Worm (Caenorhabditis elegans) whole organism, young adult: ENCODE measurements around the gene F54D10.8.

Source experiments
- F49E8.2 ChIP-seq: sonication (generic microtip); optimal IDR thresholded peaks from 3 replicates; lab custom pipeline; 2017; ENCODE audit warnings: missing genetic modification characterization, mild to moderate bottlenecking, missing compliant biosample characterization, antibody characterized with exemption, moderate library complexity; ENCODE audit not compliant: insufficient read depth
- F52B5.7 ChIP-seq: sonication (generic microtip); optimal IDR thresholded peaks from 2 replicates; lab custom pipeline; 2016; ENCODE audit warnings: mild to moderate bottlenecking, missing genetic modification characterization, missing compliant biosample characterization
- K12H6.12 ChIP-seq: fragments of 200-800 bp; sonication (Bioruptor generic); optimal IDR thresholded peaks from 2 replicates; lab custom pipeline; 2018; ENCODE audit warnings: mild to moderate bottlenecking, missing genetic modification characterization, missing compliant biosample characterization
- aptf-3 ChIP-seq: fragments of 200-800 bp; sonication (Bioruptor generic); IDR thresholded peaks from 2 replicates; pipeline ENCODE4 v1.3.6; 2022; ENCODE audit warnings: missing genetic modification characterization, missing compliant biosample characterization
- atf-7 ChIP-seq: sonication (generic microtip); optimal IDR thresholded peaks from 2 replicates; lab custom pipeline; 2017; ENCODE audit warnings: mild to moderate bottlenecking, missing genetic modification characterization, missing compliant biosample characterization
- bed-1 ChIP-seq: fragments of 200-800 bp; sonication (Bioruptor generic); IDR thresholded peaks from 2 replicates; pipeline ENCODE4 v1.3.6; 2022; ENCODE audit warnings: missing genetic modification reagents, missing genetic modification characterization, missing compliant biosample characterization
- bed-2 ChIP-seq: fragments of 200-800 bp; sonication (Bioruptor generic); IDR thresholded peaks from 2 replicates; pipeline ENCODE4 v1.3.6; 2022; ENCODE audit warnings: missing genetic modification reagents, missing genetic modification characterization, missing compliant biosample characterization
- cebp-1 ChIP-seq, 2 experiments: fragments of 200-800 bp in 1 of 2; sonication (Bioruptor generic) in 1 of 2; sonication (generic microtip) in 1 of 2; IDR thresholded peaks in 1 of 2; optimal IDR thresholded peaks in 1 of 2; 2 replicates each; pipeline versions ENCODE4 v1.3.6 to Lab custom; 2017 to 2022; ENCODE audit warnings: missing compliant biosample characterization in 2 of 2, missing genetic modification characterization in 2 of 2, mild to moderate bottlenecking in 1 of 2, missing genetic modification reagents in 1 of 2, moderate library complexity in 1 of 2
- ceh-58 ChIP-seq: fragments of 200-800 bp; sonication (Bioruptor generic); IDR thresholded peaks from 2 replicates; pipeline ENCODE4 v1.3.6; 2022; ENCODE audit warnings: missing genetic modification characterization, missing compliant biosample characterization
- ceh-91 ChIP-seq: fragments of 200-800 bp; sonication (Bioruptor generic); IDR thresholded peaks from 2 replicates; pipeline ENCODE4 v1.3.6; 2022; ENCODE audit warnings: missing genetic modification reagents, missing genetic modification characterization, missing compliant biosample characterization
- die-1 ChIP-seq: sonication (generic microtip); optimal IDR thresholded peaks from 2 replicates; lab custom pipeline; 2016; ENCODE audit warnings: missing genotype, mild to moderate bottlenecking, missing genetic modification characterization, missing compliant biosample characterization
- dox-1 ChIP-seq: fragments of 200-800 bp; sonication (Bioruptor generic); IDR thresholded peaks from 2 replicates; pipeline ENCODE4 v1.3.6; 2022; ENCODE audit warnings: missing genetic modification reagents, missing genetic modification characterization, missing compliant biosample characterization
- ets-4 ChIP-seq: fragments of 200-800 bp; sonication (Bioruptor generic); optimal IDR thresholded peaks from 2 replicates; lab custom pipeline; 2018; ENCODE audit warnings: mild to moderate bottlenecking, missing genetic modification characterization, missing compliant biosample characterization
- hlh-26 ChIP-seq: fragments of 200-800 bp; sonication (Bioruptor generic); conservative IDR thresholded peaks from 2 replicates; pipeline ENCODE4 v1.3.6; 2022; ENCODE audit warnings: missing genetic modification reagents, missing genetic modification characterization, missing compliant biosample characterization
- hrde-1 ChIP-seq: sonication (generic microtip); optimal IDR thresholded peaks from 2 replicates; lab custom pipeline; 2016; ENCODE audit warnings: missing genetic modification characterization, mild to moderate bottlenecking, missing compliant biosample characterization, moderate library complexity, missing genotype, missing genetic modification reagents, borderline replicate concordance
- lag-1 ChIP-seq: fragments of 200-800 bp; sonication (Bioruptor generic); IDR thresholded peaks from 2 replicates; pipeline ENCODE4 v1.3.6; 2022; ENCODE audit warnings: missing genetic modification reagents, missing genetic modification characterization, missing compliant biosample characterization
- lin-26 ChIP-seq: fragments of 200-800 bp; sonication (Bioruptor generic); IDR thresholded peaks from 2 replicates; pipeline ENCODE4 v1.3.6; 2022; ENCODE audit warnings: missing genetic modification reagents, missing genetic modification characterization, missing compliant biosample characterization
- lir-1 ChIP-seq: fragments of 200-800 bp; sonication (Bioruptor generic); conservative IDR thresholded peaks from 2 replicates; pipeline ENCODE4 v1.3.6; 2022; ENCODE audit warnings: missing genetic modification reagents, missing genetic modification characterization, missing compliant biosample characterization
- lsy-27 ChIP-seq: sonication (generic microtip); optimal IDR thresholded peaks from 2 replicates; lab custom pipeline; 2017; ENCODE audit warnings: missing genetic modification characterization, mild to moderate bottlenecking, missing compliant biosample characterization, antibody characterized with exemption, missing genotype, borderline replicate concordance; ENCODE audit not compliant: insufficient read depth
- madf-10 ChIP-seq: sonication (generic microtip); optimal IDR thresholded peaks from 2 replicates; lab custom pipeline; 2016; ENCODE audit warnings: mild to moderate bottlenecking, missing genetic modification characterization, missing compliant biosample characterization
- madf-6 ChIP-seq: fragments of 200-800 bp; sonication (Bioruptor generic); IDR thresholded peaks from 2 replicates; pipeline ENCODE4 v1.3.6; 2022; ENCODE audit warnings: missing genetic modification reagents, missing genetic modification characterization, missing compliant biosample characterization
- mcd-1 ChIP-seq: fragments of 200-800 bp; sonication (Bioruptor generic); IDR thresholded peaks from 2 replicates; pipeline ENCODE4 v1.3.6; 2022; ENCODE audit warnings: missing genetic modification reagents, missing genetic modification characterization, missing compliant biosample characterization
- mel-28 ChIP-seq: sonication (generic microtip); optimal IDR thresholded peaks from 2 replicates; lab custom pipeline; 2016; ENCODE audit warnings: borderline replicate concordance, mild to moderate bottlenecking, missing genetic modification characterization, missing compliant biosample characterization
- nfyb-1 ChIP-seq: fragments of 200-800 bp; sonication (Bioruptor generic); IDR thresholded peaks from 2 replicates; pipeline ENCODE4 v1.3.6; 2022; ENCODE audit warnings: missing genetic modification reagents, missing genetic modification characterization, missing compliant biosample characterization
- nhr-120 ChIP-seq: fragments of 200-800 bp; sonication (Bioruptor generic); IDR thresholded peaks from 2 replicates; pipeline ENCODE4 v1.3.6; 2022; ENCODE audit warnings: missing genetic modification characterization, missing compliant biosample characterization
- nhr-80 ChIP-seq: sonication (generic microtip); optimal IDR thresholded peaks from 2 replicates; lab custom pipeline; 2016; ENCODE audit warnings: missing genetic modification characterization, missing compliant biosample characterization
- pha-4 ChIP-seq: fragments of 150-350 bp; sonication (generic microtip); optimal IDR thresholded peaks from 2 replicates; lab custom pipeline; 2014; ENCODE audit warnings: missing biosample characterization, missing genetic modification reagents, missing genetic modification characterization
- repo-1 ChIP-seq: sonication (generic microtip); optimal IDR thresholded peaks from 2 replicates; lab custom pipeline; 2017; ENCODE audit warnings: mild to moderate bottlenecking, missing genetic modification characterization, missing compliant biosample characterization
- snpc-1.3 ChIP-seq: sonication (generic microtip); optimal IDR thresholded peaks from 2 replicates; lab custom pipeline; 2017; ENCODE audit warnings: missing genetic modification characterization, mild to moderate bottlenecking, missing compliant biosample characterization, antibody characterized with exemption, moderate library complexity, missing genotype, missing genetic modification reagents; ENCODE audit not compliant: insufficient read depth
- unc-130 ChIP-seq: sonication (generic microtip); optimal IDR thresholded peaks from 2 replicates; lab custom pipeline; 2016; ENCODE audit warnings: missing genetic modification reagents, missing genetic modification characterization, missing compliant biosample characterization
- unc-62 ChIP-seq: fragments of 150-350 bp; optimal IDR thresholded peaks from 2 replicates; lab custom pipeline; 2014; ENCODE audit warnings: missing biosample characterization, missing genetic modification reagents, missing genetic modification characterization
- zfh-2 ChIP-seq: fragments of 200-800 bp; sonication (Bioruptor generic); conservative IDR thresholded peaks from 2 replicates; pipeline ENCODE4 v1.3.6; 2022; ENCODE audit warnings: missing genetic modification reagents, missing genetic modification characterization, missing compliant biosample characterization
- ztf-22 ChIP-seq: fragments of 200-800 bp; sonication (Bioruptor generic); optimal IDR thresholded peaks from 2 replicates; lab custom pipeline; 2018; ENCODE audit warnings: mild to moderate bottlenecking, missing genetic modification characterization, moderate library complexity, missing compliant biosample characterization
- ztf-25 ChIP-seq: fragments of 200-800 bp; sonication (Bioruptor generic); IDR thresholded peaks from 2 replicates; pipeline ENCODE4 v1.3.6; 2022; ENCODE audit warnings: missing genetic modification reagents, missing genetic modification characterization, missing compliant biosample characterization
- ztf-28 ChIP-seq: fragments of 200-800 bp; sonication (Bioruptor generic); IDR thresholded peaks from 2 replicates; pipeline ENCODE4 v1.3.6; 2022; ENCODE audit warnings: missing genetic modification reagents, missing genetic modification characterization, missing compliant biosample characterization

Gene F54D10.8

DNA sequence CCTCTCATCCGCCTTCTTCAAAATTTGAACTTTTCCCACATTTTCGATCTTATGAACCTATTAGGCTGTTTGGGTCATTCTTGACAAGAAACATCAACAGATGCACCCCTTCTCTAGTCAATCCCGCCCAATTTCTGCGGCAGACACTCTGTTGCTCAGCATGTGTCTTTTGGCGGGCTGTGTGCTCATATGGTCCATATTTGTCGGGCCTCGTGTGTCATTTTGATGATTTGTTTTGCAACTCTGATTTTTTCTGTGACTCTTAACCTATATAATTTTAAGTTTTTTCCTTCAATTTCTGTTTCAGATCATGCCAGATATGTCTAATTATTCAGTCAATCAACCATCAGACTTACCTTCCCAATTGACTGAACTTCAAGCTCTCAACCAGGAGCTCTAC, 40.5 kb downstream of the F54D10.8 start, which contains the start of gene T24E12.13:
TSS of gene T24E12.13 (plus strand) at position 301 of the 400 bp plus-strand sequence.
- TF ChIP-seq snpc-1.3 (tag; lab: Kevin White, UChicago) (no peak), hlh-26 (GFP tag; lab: Robert Waterston, UW) (no peak), lin-26 (no peak), lir-1 (no peak), K12H6.12 (tag; lab: Kevin White, UChicago) (no peak), F52B5.7 (tag; lab: Kevin White, UChicago) (no peak), bed-2 (no peak), ztf-25 (no peak), aptf-3 (GFP tag; lab: Robert Waterston, UW) (no peak), dox-1 (GFP tag; lab: Robert Waterston, UW) (no peak), die-1 (tag; lab: Kevin White, UChicago) (no peak), unc-130 (GFP tag; lab: Kevin White, UChicago) (no peak), repo-1 (no peak), ceh-91 (GFP tag; lab: Robert Waterston, UW) (no peak), bed-1 (GFP tag; lab: Robert Waterston, UW) (no peak), F49E8.2 (tag; lab: Kevin White, UChicago) (no peak), hrde-1 (tag; lab: Kevin White, UChicago) (no peak), mcd-1 (no peak), ztf-28 (GFP tag; lab: Robert Waterston, UW) (no peak)

DNA sequence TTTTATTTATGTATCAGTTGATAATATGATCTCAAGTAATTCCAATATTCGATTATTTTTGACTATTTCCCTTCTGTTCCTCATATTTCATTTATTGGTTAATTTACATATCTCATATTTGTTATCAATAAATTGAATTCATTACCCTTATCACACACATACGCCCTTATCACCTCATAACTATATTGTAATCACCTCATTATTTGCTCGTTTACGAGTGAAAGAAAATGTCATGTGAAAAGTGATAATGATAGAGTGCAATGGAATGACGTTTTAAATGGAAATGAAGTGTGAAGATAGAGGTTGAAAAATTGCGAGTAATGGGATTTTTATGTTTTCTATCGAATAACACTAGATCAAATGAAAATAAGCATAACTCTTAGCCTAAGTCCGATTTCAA, 41.2 kb downstream of the F54D10.8 start:
- peak; percentile 10; the same call in 1 of the 2 replicates for TF ChIP-seq cebp-1 (GFP tag; IDR thresholded peaks at IDR 0.05; lab: Robert Waterston, UW)
- TF ChIP-seq cebp-1 (tag; optimal IDR thresholded peaks at IDR 0.05; lab: Kevin White, UChicago), result no peak
- peak; percentile 84 for TF ChIP-seq atf-7 (tag; lab: Kevin White, UChicago)
- no peak for TF ChIP-seq lag-1 (GFP tag; lab: Robert Waterston, UW)
- TF ChIP-seq nhr-80 (tag; lab: Kevin White, UChicago), result peak; percentile 92
- 0 out of 2 replicates have a peak, but pooled peaks have one; percentile 34 for TF ChIP-seq dox-1 (GFP tag; lab: Robert Waterston, UW)
- TF ChIP-seq unc-62, result peak; percentile 19
- TF ChIP-seq madf-10 (tag; lab: Kevin White, UChicago), result no peak
- TF ChIP-seq nfyb-1 (GFP tag; lab: Robert Waterston, UW), result peak; percentile 52; the same call in 1 of the 2 replicates
- no peak for TF ChIP-seq ceh-58 (GFP tag; lab: Robert Waterston, UW)
- TF ChIP-seq ztf-22 (GFP tag; lab: Kevin White, UChicago), result peak; percentile 65
- TF ChIP-seq pha-4, result peak; percentile 26
- TF ChIP-seq ets-4 (GFP tag; lab: Kevin White, UChicago), result peak; percentile 95
- no peak for TF ChIP-seq nhr-120 (GFP tag; lab: Robert Waterston, UW)
- TF ChIP-seq, all 124 proteins: peak for 9

DNA sequence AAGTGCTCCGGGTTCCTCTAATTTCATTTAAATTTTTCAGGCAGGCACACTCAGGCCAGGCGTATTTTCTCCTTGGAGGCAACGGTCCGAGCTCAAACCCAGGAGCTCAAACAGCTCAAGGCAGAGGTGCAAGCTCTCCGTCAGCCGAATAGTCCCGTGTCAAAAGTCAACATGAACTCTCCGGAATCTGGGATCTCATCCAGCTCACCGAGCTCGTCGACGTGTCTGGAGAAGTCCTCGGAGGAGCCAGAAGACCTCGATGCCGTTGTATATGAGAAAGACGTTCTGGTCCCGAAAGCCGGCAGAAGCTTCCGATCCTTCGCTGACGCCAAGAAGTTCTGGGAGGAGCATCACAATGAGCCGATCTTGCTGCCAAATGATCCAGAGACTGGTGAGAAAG, 41.9 kb downstream of the F54D10.8 start:
- TF ChIP-seq madf-6 (no peak), zfh-2 (GFP tag; lab: Robert Waterston, UW) (peak; percentile 70), pha-4 (no peak), mel-28 (tag; lab: Kevin White, UChicago) (no peak), lsy-27 (tag; lab: Kevin White, UChicago) (no peak)
